Fruit fly (Drosophila melanogaster): ENCODE measurements around the gene CG10621.

DNA sequence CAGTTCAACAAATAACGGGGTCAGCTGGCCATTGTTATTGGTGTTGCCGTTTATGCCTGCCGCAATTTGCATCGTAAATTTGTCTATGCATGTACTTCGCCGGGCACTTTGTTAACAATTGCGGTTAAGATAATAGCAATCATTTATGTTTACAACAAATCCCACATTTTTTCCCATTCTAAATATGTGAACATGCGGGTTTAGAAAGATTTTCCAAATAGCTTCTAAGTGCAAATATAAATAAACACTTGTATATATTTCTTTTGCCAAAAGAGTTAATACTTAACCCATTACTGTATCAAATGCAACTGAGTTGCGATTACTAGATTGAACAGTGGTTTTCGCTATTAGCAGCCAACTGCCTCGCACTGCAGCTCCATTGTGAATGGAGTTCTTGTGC is 26.8 kb upstream of the CG10621 start:
- no peak for TF ChIP-seq Mio (GFP tag; optimal IDR thresholded peaks at IDR 0.05)
- TF ChIP-seq Abd-B (GFP tag; optimal IDR thresholded peaks at IDR 0.05): no peak
- no peak for TF ChIP-seq fru (GFP tag; optimal IDR thresholded peaks at IDR 0.05)
- TF ChIP-seq pan (optimal IDR thresholded peaks at IDR 0.05): no peak
- no peak for TF ChIP-seq br (GFP tag; optimal IDR thresholded peaks at IDR 0.05)
- no peak for TF ChIP-seq lola (GFP tag; optimal IDR thresholded peaks at IDR 0.05)
